Fruit fly (Drosophila melanogaster) whole organism, embryonic: ENCODE results near the gene hng2.
A peak's percentile ranks its signal among the peaks of the same experiment; 100 is the strongest.

Source experiments
- CG10274 ChIP-seq: fragments of 200-800 bp; sonication (Bioruptor generic); optimal IDR thresholded peaks from 3 replicates; lab custom pipeline; 2017; ENCODE audit warnings: missing biosample characterization, mild to moderate bottlenecking, missing genetic modification characterization
- CG10321 ChIP-seq: fragments of 200-800 bp; sonication (Bioruptor generic); IDR thresholded peaks from 2 replicates; pipeline ENCODE4 v1.3.6; 2022; ENCODE audit warnings: missing biosample characterization, missing genetic modification characterization
- CG13624 ChIP-seq: fragments of 200-800 bp; sonication (Bioruptor generic); optimal IDR thresholded peaks from 2 replicates; lab custom pipeline; 2016; ENCODE audit warnings: missing biosample characterization, missing genetic modification characterization
- CG15269 ChIP-seq: fragments of 200-800 bp; sonication (Bioruptor generic); optimal IDR thresholded peaks from 2 replicates; lab custom pipeline; 2018; ENCODE audit warnings: missing biosample characterization, mild to moderate bottlenecking, missing genetic modification characterization, moderate library complexity
- CG16815 ChIP-seq: fragments of 200-800 bp; sonication (Bioruptor generic); optimal IDR thresholded peaks from 3 replicates; lab custom pipeline; 2017; ENCODE audit warnings: missing biosample characterization, mild to moderate bottlenecking, missing genetic modification characterization
- CG17361 ChIP-seq: fragments of 200-800 bp; sonication (Bioruptor generic); IDR thresholded peaks from 3 replicates; pipeline ENCODE4 v1.3.6; 2022; ENCODE audit warnings: missing biosample characterization, missing genetic modification characterization
- CG2129 ChIP-seq: fragments of 200-800 bp; sonication (Bioruptor generic); IDR thresholded peaks from 2 replicates; pipeline ENCODE4 v1.3.6; 2022; ENCODE audit warnings: missing biosample characterization, missing genetic modification characterization; ENCODE audit not compliant: partially characterized antibody
- CG31224 ChIP-seq: fragments of 200-800 bp; sonication (Bioruptor generic); IDR thresholded peaks from 2 replicates; pipeline ENCODE4 v1.3.6; 2022; ENCODE audit warnings: missing biosample characterization, missing genetic modification characterization
- CG3163 ChIP-seq: fragments of 200-800 bp; sonication (Bioruptor generic); optimal IDR thresholded peaks from 3 replicates; lab custom pipeline; 2016; ENCODE audit warnings: missing biosample characterization, missing genetic modification characterization
- CG3407 ChIP-seq: fragments of 200-800 bp; sonication (Bioruptor generic); optimal IDR thresholded peaks from 2 replicates; lab custom pipeline; 2018; ENCODE audit warnings: missing biosample characterization, mild to moderate bottlenecking, missing genetic modification characterization
- CG3995 ChIP-seq: fragments of 200-800 bp; sonication (Bioruptor generic); optimal IDR thresholded peaks from 3 replicates; lab custom pipeline; 2016; ENCODE audit warnings: missing biosample characterization, missing genetic modification characterization
- CG4404 ChIP-seq: fragments of 200-800 bp; sonication (Bioruptor generic); IDR thresholded peaks from 2 replicates; pipeline ENCODE4 v1.3.6; 2022; ENCODE audit warnings: missing biosample characterization, missing genetic modification characterization
- CG5180 ChIP-seq: fragments of 200-800 bp; sonication (Bioruptor generic); optimal IDR thresholded peaks from 3 replicates; lab custom pipeline; 2017; ENCODE audit warnings: missing biosample characterization, missing genetic modification characterization, mild to moderate bottlenecking, moderate library complexity, missing genetic modification reagents
- CG6654 ChIP-seq: fragments of 200-800 bp; sonication (Bioruptor generic); optimal IDR thresholded peaks from 2 replicates; lab custom pipeline; 2017; ENCODE audit warnings: missing biosample characterization, mild to moderate bottlenecking, missing genetic modification characterization
- CG7357 ChIP-seq: fragments of 200-800 bp; sonication (Bioruptor generic); IDR thresholded peaks from 3 replicates; pipeline ENCODE4 v1.3.6; 2022; ENCODE audit warnings: missing biosample characterization, missing genetic modification characterization
- CG8290 ChIP-seq, 3 experiments: fragments of 200-800 bp; sonication (Bioruptor generic); optimal IDR thresholded peaks; 2 replicates each; lab custom pipeline; 2016 to 2019; ENCODE audit warnings: missing biosample characterization in 3 of 3, missing genetic modification characterization in 3 of 3, mild to moderate bottlenecking in 2 of 3, moderate library complexity in 1 of 3
- CG8359 ChIP-seq: fragments of 200-800 bp; sonication (Bioruptor generic); optimal IDR thresholded peaks from 2 replicates; lab custom pipeline; 2017; ENCODE audit warnings: missing biosample characterization, mild to moderate bottlenecking, missing genetic modification characterization, borderline replicate concordance
- CG9609 ChIP-seq: fragments of 200-800 bp; sonication (Bioruptor generic); optimal IDR thresholded peaks from 3 replicates; lab custom pipeline; 2016; ENCODE audit warnings: missing biosample characterization, missing genetic modification characterization
- CG9817 ChIP-seq: fragments of 200-800 bp; sonication (Bioruptor generic); optimal IDR thresholded peaks from 2 replicates; lab custom pipeline; 2018; ENCODE audit warnings: missing biosample characterization, mild to moderate bottlenecking, missing genetic modification characterization, moderate library complexity
- D19A ChIP-seq: fragments of 200-800 bp; optimal IDR thresholded peaks from 3 replicates; lab custom pipeline; 2019; ENCODE audit warnings: missing biosample characterization, mild to moderate bottlenecking, missing genetic modification characterization, moderate library complexity
- HLH4C ChIP-seq: fragments of 200-800 bp; sonication (Bioruptor generic); IDR thresholded peaks from 3 replicates; pipeline ENCODE4 v1.3.6; 2022; ENCODE audit warnings: missing biosample characterization, missing genetic modification characterization; ENCODE audit not compliant: partially characterized antibody
- Hr51 ChIP-seq, 2 experiments: fragments of 200-800 bp; sonication (Bioruptor generic); optimal IDR thresholded peaks; 2 replicates in 1 of 2; 3 replicates in 1 of 2; lab custom pipeline; 2016 to 2018; ENCODE audit warnings: missing biosample characterization in 2 of 2, missing genetic modification characterization in 2 of 2, mild to moderate bottlenecking in 1 of 2, moderate library complexity in 1 of 2
- Hr78 ChIP-seq, 2 experiments: fragments of 200-800 bp in 1 of 2; fragments of >200 bp in 1 of 2; sonication (Bioruptor generic) in 1 of 2; optimal IDR thresholded peaks; 2 replicates each; lab custom pipeline; 2017 to 2019; ENCODE audit warnings: missing biosample characterization in 2 of 2, missing genetic modification characterization in 2 of 2, mild to moderate bottlenecking in 1 of 2, moderate library complexity in 1 of 2
- MESR4 ChIP-seq: fragments of 200-800 bp; sonication (Bioruptor generic); optimal IDR thresholded peaks from 2 replicates; lab custom pipeline; 2018; ENCODE audit warnings: missing biosample characterization, mild to moderate bottlenecking, missing genetic modification characterization, moderate library complexity
- Myb ChIP-seq: fragments of 200-800 bp; sonication (Bioruptor generic); optimal IDR thresholded peaks from 2 replicates; lab custom pipeline; 2016; ENCODE audit warnings: missing biosample characterization, missing genetic modification characterization
- TFAM ChIP-seq: fragments of 200-800 bp; sonication (Bioruptor generic); optimal IDR thresholded peaks from 2 replicates; lab custom pipeline; 2017; ENCODE audit warnings: missing biosample characterization, missing genetic modification characterization, inconsistent platforms
- crol ChIP-seq: fragments of 200-800 bp; sonication (Bioruptor generic); IDR thresholded peaks from 2 replicates; pipeline ENCODE4 v1.3.6; 2022; ENCODE audit warnings: missing biosample characterization, missing genetic modification characterization
- danr ChIP-seq: fragments of 200-800 bp; sonication (Bioruptor generic); IDR thresholded peaks from 2 replicates; pipeline ENCODE4 v1.3.6; 2022; ENCODE audit warnings: missing biosample characterization, missing genetic modification characterization
- emc ChIP-seq: fragments of 200-800 bp; sonication (Bioruptor generic); optimal IDR thresholded peaks from 2 replicates; lab custom pipeline; 2016; ENCODE audit warnings: missing biosample characterization, missing genetic modification characterization
- ewg ChIP-seq: fragments of 200-800 bp; sonication (Bioruptor generic); optimal IDR thresholded peaks from 3 replicates; lab custom pipeline; 2017; ENCODE audit warnings: mild to moderate bottlenecking, missing biosample characterization, missing genetic modification reagents, missing genetic modification characterization
- fd3F ChIP-seq: fragments of 200-800 bp; sonication (Bioruptor generic); optimal IDR thresholded peaks from 2 replicates; lab custom pipeline; 2018; ENCODE audit warnings: missing biosample characterization, mild to moderate bottlenecking, missing genetic modification characterization, moderate library complexity
- grau ChIP-seq: fragments of 200-800 bp; optimal IDR thresholded peaks from 3 replicates; lab custom pipeline; 2019; ENCODE audit warnings: missing biosample characterization, mild to moderate bottlenecking, missing genetic modification characterization, moderate library complexity
- ham ChIP-seq: fragments of 200-800 bp; sonication (Bioruptor generic); IDR thresholded peaks from 2 replicates; pipeline ENCODE4 v1.3.6; 2022; ENCODE audit warnings: missing biosample characterization, missing genetic modification characterization
- jing ChIP-seq: fragments of 200-800 bp; sonication (Bioruptor generic); optimal IDR thresholded peaks from 2 replicates; lab custom pipeline; 2018; ENCODE audit warnings: missing biosample characterization, mild to moderate bottlenecking, missing genetic modification characterization
- kay ChIP-seq: fragments of 200-800 bp; sonication (Bioruptor generic); optimal IDR thresholded peaks from 2 replicates; lab custom pipeline; 2016; ENCODE audit warnings: missing biosample characterization, missing genetic modification characterization
- ken ChIP-seq: fragments of 200-800 bp; sonication (Bioruptor generic); IDR thresholded peaks from 3 replicates; pipeline ENCODE4 v1.3.6; 2022; ENCODE audit warnings: missing biosample characterization, missing genetic modification characterization
- lola ChIP-seq, 3 experiments: fragments of >200 bp in 2 of 3; fragments of 200-800 bp in 1 of 3; sonication (Bioruptor generic) in 1 of 3; optimal IDR thresholded peaks; 2 replicates each; lab custom pipeline; 2017 to 2019; ENCODE audit warnings: missing biosample characterization in 3 of 3, missing genetic modification characterization in 3 of 3, mild to moderate bottlenecking in 1 of 3, moderate library complexity in 1 of 3
- lov ChIP-seq, 2 experiments: fragments of 200-800 bp in 1 of 2; fragments of >200 bp in 1 of 2; sonication (Bioruptor generic) in 1 of 2; IDR thresholded peaks in 1 of 2; optimal IDR thresholded peaks in 1 of 2; 2 replicates in 1 of 2; 3 replicates in 1 of 2; pipeline versions ENCODE4 v1.3.6 to Lab custom; 2017 to 2022; ENCODE audit warnings: missing biosample characterization in 1 of 2, missing genetic modification characterization in 1 of 2
- mirr ChIP-seq: fragments of 200-800 bp; sonication (Bioruptor generic); optimal IDR thresholded peaks from 3 replicates; lab custom pipeline; 2018; ENCODE audit warnings: missing biosample characterization, mild to moderate bottlenecking, missing genetic modification characterization
- pzg ChIP-seq: fragments of 200-800 bp; sonication (Bioruptor generic); optimal IDR thresholded peaks from 3 replicates; lab custom pipeline; 2018; ENCODE audit warnings: missing biosample characterization, mild to moderate bottlenecking, missing genetic modification characterization, moderate library complexity
- ranshi ChIP-seq: fragments of 200-800 bp; sonication (Bioruptor generic); IDR thresholded peaks from 2 replicates; pipeline ENCODE4 v1.3.6; 2022; ENCODE audit warnings: missing biosample characterization, missing genetic modification characterization
- sc ChIP-seq, 3 experiments: fragments of >200 bp in 2 of 3; fragments of 200-800 bp in 1 of 3; sonication (Bioruptor generic) in 1 of 3; optimal IDR thresholded peaks; 2 replicates in 2 of 3; 3 replicates in 1 of 3; lab custom pipeline; 2017; ENCODE audit warnings: mild to moderate bottlenecking in 1 of 3, missing biosample characterization in 1 of 3, missing genetic modification characterization in 1 of 3, missing genetic modification reagents in 1 of 3
- sima ChIP-seq: fragments of 200-800 bp; sonication (Bioruptor generic); optimal IDR thresholded peaks from 2 replicates; lab custom pipeline; 2016; ENCODE audit warnings: missing biosample characterization, missing genetic modification characterization
- tna ChIP-seq: fragments of 200-800 bp; sonication (Bioruptor generic); IDR thresholded peaks from 2 replicates; pipeline ENCODE4 v1.3.6; 2022; ENCODE audit warnings: missing biosample characterization, missing genetic modification characterization; ENCODE audit not compliant: partially characterized antibody
- toy ChIP-seq: fragments of 200-800 bp; sonication (Bioruptor generic); IDR thresholded peaks from 2 replicates; pipeline ENCODE4 v1.3.6; 2022; ENCODE audit warnings: missing biosample characterization, missing genetic modification characterization
- wdn ChIP-seq: fragments of 200-800 bp; sonication (Bioruptor generic); IDR thresholded peaks from 2 replicates; pipeline ENCODE4 v1.3.6; 2022; ENCODE audit warnings: missing biosample characterization, missing genetic modification characterization

Gene hng2

dm6 chr3R:8812342-8812966, 6.3 kb downstream of the hng2 start (continued):
- peak; percentile 39 for TF ChIP-seq CG13624 (GFP tag; lab: Kevin White, UChicago)
- TF ChIP-seq CG10274 (GFP tag; lab: Kevin White, UChicago), result no peak
- no peak for TF ChIP-seq CG5180
- TF ChIP-seq CG3995 (GFP tag; lab: Kevin White, UChicago), result no peak
- no peak for TF ChIP-seq CG9817 (tag; lab: Kevin White, UChicago)
- no peak for TF ChIP-seq pzg
- no peak for TF ChIP-seq CG8359 (GFP tag; lab: Kevin White, UChicago)
- peak in 1 of 2 experiments; percentile 36 for TF ChIP-seq Hr78 (GFP tag; optimal IDR thresholded peaks at IDR 0.05; lab: Kevin White, UChicago)
- no peak for TF ChIP-seq sc (optimal IDR thresholded peaks at IDR 0.05; lab: Kevin White, UChicago)
- peak; percentile 14 for TF ChIP-seq sc (GFP tag; optimal IDR thresholded peaks at IDR 0.05; lab: Kevin White, UChicago)
- TF ChIP-seq ken (GFP tag; lab: Robert Waterston, UW), result 0 out of 3 replicates have a peak, but pooled peaks have one; percentile 4
- peak; percentile 41; the same call in 1 of the 2 replicates for TF ChIP-seq toy (GFP tag; lab: Robert Waterston, UW)
- peak; percentile 63 for TF ChIP-seq CG15269 (tag; lab: Kevin White, UChicago)
- TF ChIP-seq MESR4, result no peak
- TF ChIP-seq CG2129, result no peak
- peak; percentile 9 for TF ChIP-seq ewg (GFP tag; lab: Kevin White, UChicago)
- peak; percentile 43; the same call in 1 of the 2 replicates for TF ChIP-seq crol
- peak; percentile 22 for TF ChIP-seq CG9609 (GFP tag; lab: Kevin White, UChicago)
- no peak for TF ChIP-seq tna (GFP tag; lab: Robert Waterston, UW)
- no peak for TF ChIP-seq ham
- no peak for TF ChIP-seq emc (GFP tag; lab: Kevin White, UChicago)
- no peak for TF ChIP-seq CG16815
- peak; percentile 23; the same call in 1 of the 2 replicates for TF ChIP-seq CG31224 (GFP tag; lab: Robert Waterston, UW)
- TF ChIP-seq CG17361 (GFP tag; lab: Robert Waterston, UW), result no peak
- peak; percentile 31 for TF ChIP-seq D19A (tag; lab: Kevin White, UChicago)
- peak in 1 of 3 experiments; percentile 16 for TF ChIP-seq lola (GFP tag; optimal IDR thresholded peaks at IDR 0.05; lab: Kevin White, UChicago)
- peak; percentile 8 to 45 for TF ChIP-seq Hr51 (GFP tag; optimal IDR thresholded peaks at IDR 0.05; lab: Kevin White, UChicago)
- TF ChIP-seq HLH4C (GFP tag; lab: Robert Waterston, UW), result no peak
- TF ChIP-seq TFAM (GFP tag; lab: Kevin White, UChicago), result no peak
- 0 out of 2 replicates have a peak, but pooled peaks have one; percentile 33 for TF ChIP-seq ranshi (GFP tag; lab: Robert Waterston, UW)
- peak; percentile 27 for TF ChIP-seq jing (GFP tag; lab: Kevin White, UChicago)
- no peak; the same call in 1 of the 2 replicates for TF ChIP-seq CG4404
- 0 out of 3 replicates have a peak, but pooled peaks have one; percentile 40 for TF ChIP-seq CG7357 (GFP tag; lab: Robert Waterston, UW)
- TF ChIP-seq grau (tag; lab: Kevin White, UChicago), result peak; percentile 37
- TF ChIP-seq CG6654 (GFP tag; lab: Kevin White, UChicago), result no peak
- 0 out of 2 replicates have a peak, but pooled peaks have one; percentile 24 for TF ChIP-seq wdn (GFP tag; lab: Robert Waterston, UW)
- TF ChIP-seq sima, result no peak
- TF ChIP-seq danr (GFP tag; lab: Robert Waterston, UW), result peak; percentile 27; the same call in 1 of the 2 replicates
- TF ChIP-seq fd3F (GFP tag; lab: Kevin White, UChicago), result no peak
- no peak for TF ChIP-seq lov (optimal IDR thresholded peaks at IDR 0.05; lab: Kevin White, UChicago)
- no peak; the same call in 2 of the 3 replicates for TF ChIP-seq lov (GFP tag; IDR thresholded peaks at IDR 0.05; lab: Robert Waterston, UW)
- no peak for TF ChIP-seq CG8290 (GFP tag; optimal IDR thresholded peaks at IDR 0.05; lab: Kevin White, UChicago)
- TF ChIP-seq CG8290 (tag; optimal IDR thresholded peaks at IDR 0.05; lab: Kevin White, UChicago), result peak in 1 of 2 experiments; percentile 23
- TF ChIP-seq CG10321 (GFP tag; lab: Robert Waterston, UW), result peak; percentile 44; the same call in 1 of the 2 replicates
- peak; percentile 31 for TF ChIP-seq mirr
- TF ChIP-seq CG3407 (GFP tag; lab: Kevin White, UChicago), result no peak
- peak; percentile 64 for TF ChIP-seq kay (GFP tag; lab: Kevin White, UChicago)
- TF ChIP-seq Myb (GFP tag; lab: Kevin White, UChicago), result peak; percentile 18
- TF ChIP-seq CG3163 (GFP tag; lab: Kevin White, UChicago), result no peak
